Worm (Caenorhabditis elegans): Measurements from ENCODE around the gene enri-1.

DNA sequence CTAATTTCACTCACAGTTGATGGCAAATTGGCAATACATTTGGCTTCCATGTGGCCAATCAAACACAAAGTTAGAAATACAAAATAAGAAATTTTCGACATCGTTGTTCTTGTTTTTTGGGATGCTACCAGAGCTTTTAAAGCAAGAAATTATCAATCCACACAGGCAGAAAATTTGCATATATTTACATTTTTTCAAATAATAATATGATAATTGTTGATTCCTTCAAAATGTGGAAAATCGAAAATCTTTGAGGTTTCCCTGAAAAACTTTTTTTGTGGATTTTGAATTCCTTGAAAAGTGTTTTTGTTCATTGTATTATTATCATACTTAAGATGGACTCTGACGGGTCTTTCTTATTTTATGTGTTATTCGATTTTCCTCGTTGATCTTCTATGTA lies 49.5 kb upstream of the enri-1 start, which contains the start of gene F16G10.10:
- no peak for TF ChIP-seq W03F9.2 (tag; optimal IDR thresholded peaks at IDR 0.05)
- no peak for TF ChIP-seq dao-5 (tag; optimal IDR thresholded peaks at IDR 0.05)

Data from whole organism, L4/young adult.